Worm (Caenorhabditis elegans) whole organism, L1 larva: ENCODE data around the gene F13B12.2.
A peak's percentile ranks its signal among the peaks of the same experiment; 100 is the strongest.

Source experiments
- C04F5.9 ChIP-seq: sonication (generic microtip); optimal IDR thresholded peaks from 2 replicates; lab custom pipeline; 2016; ENCODE audit warnings: missing genetic modification characterization, missing compliant biosample characterization
- C34B4.2 ChIP-seq: sonication (generic microtip); optimal IDR thresholded peaks from 2 replicates; lab custom pipeline; 2017; ENCODE audit warnings: mild to moderate bottlenecking, missing genetic modification characterization, missing compliant biosample characterization
- F16B12.6 ChIP-seq: fragments of 150-350 bp; optimal IDR thresholded peaks from 2 replicates; lab custom pipeline; 2014; ENCODE audit warnings: missing biosample characterization, missing genetic modification characterization
- alr-1 ChIP-seq: fragments of 200-800 bp; sonication (Bioruptor generic); optimal IDR thresholded peaks from 2 replicates; lab custom pipeline; 2018; ENCODE audit warnings: borderline replicate concordance, mild to moderate bottlenecking, missing genetic modification characterization, missing compliant biosample characterization
- aly-2 ChIP-seq: fragments of 150-350 bp; optimal IDR thresholded peaks from 2 replicates; lab custom pipeline; 2014; ENCODE audit warnings: missing biosample characterization, missing genetic modification characterization
- blmp-1 ChIP-seq: fragments of 150-350 bp; optimal IDR thresholded peaks from 2 replicates; lab custom pipeline; 2014; ENCODE audit warnings: missing biosample characterization, missing genetic modification characterization
- ceh-63 ChIP-seq: fragments of 200-800 bp; sonication (Bioruptor generic); optimal IDR thresholded peaks from 2 replicates; lab custom pipeline; 2018; ENCODE audit warnings: mild to moderate bottlenecking, missing genetic modification characterization, missing compliant biosample characterization
- ceh-8 ChIP-seq: fragments of 200-800 bp; sonication (Bioruptor generic); optimal IDR thresholded peaks from 2 replicates; lab custom pipeline; 2018; ENCODE audit warnings: mild to moderate bottlenecking, missing genetic modification characterization, moderate library complexity, missing compliant biosample characterization
- ces-1 ChIP-seq: fragments of 150-350 bp; optimal IDR thresholded peaks from 2 replicates; lab custom pipeline; 2014; ENCODE audit warnings: missing biosample characterization, missing genetic modification reagents, missing genetic modification characterization
- dpl-1 ChIP-seq, 3 experiments: fragments of 150-350 bp in 2 of 3; sonication (generic microtip) in 1 of 3; optimal IDR thresholded peaks; 2 replicates each; lab custom pipeline; 2014 to 2017; ENCODE audit warnings: missing biosample characterization in 3 of 3, missing genetic modification characterization in 3 of 3, missing genetic modification reagents in 3 of 3
- dsc-1 ChIP-seq: sonication (generic microtip); optimal IDR thresholded peaks from 2 replicates; lab custom pipeline; 2016; ENCODE audit warnings: mild to moderate bottlenecking, missing genetic modification characterization, missing compliant biosample characterization
- efl-3 ChIP-seq: fragments of 200-800 bp; sonication (Bioruptor generic); optimal IDR thresholded peaks from 2 replicates; lab custom pipeline; 2018; ENCODE audit warnings: mild to moderate bottlenecking, missing genetic modification characterization, missing compliant biosample characterization
- egl-13 ChIP-seq: sonication (generic microtip); optimal IDR thresholded peaks from 2 replicates; lab custom pipeline; 2016; ENCODE audit warnings: missing genotype, missing genetic modification reagents, missing genetic modification characterization, missing compliant biosample characterization
- egl-27 ChIP-seq, 2 experiments: fragments of 150-350 bp in 1 of 2; sonication (generic microtip); optimal IDR thresholded peaks; 3 replicates each; lab custom pipeline; 2017 to 2018; ENCODE audit warnings: missing biosample characterization in 2 of 2, missing genetic modification characterization in 2 of 2, missing genetic modification reagents in 2 of 2
- elt-2 ChIP-seq: sonication (generic microtip); optimal IDR thresholded peaks from 2 replicates; lab custom pipeline; 2016; ENCODE audit warnings: missing genetic modification characterization, mild to moderate bottlenecking, inconsistent platforms, missing compliant biosample characterization, missing genetic modification reagents
- ets-5 ChIP-seq: fragments of 200-800 bp; sonication (Bioruptor generic); IDR thresholded peaks from 2 replicates; pipeline ENCODE4 v1.3.6; 2022; ENCODE audit warnings: missing genetic modification characterization, missing compliant biosample characterization
- fkh-4 ChIP-seq: sonication (generic microtip); optimal IDR thresholded peaks from 2 replicates; lab custom pipeline; 2016; ENCODE audit warnings: missing compliant biosample characterization, missing genetic modification characterization, borderline replicate concordance
- fkh-8 ChIP-seq: sonication (generic microtip); optimal IDR thresholded peaks from 2 replicates; lab custom pipeline; 2016; ENCODE audit warnings: mild to moderate bottlenecking, missing genetic modification characterization, missing compliant biosample characterization
- fos-1 ChIP-seq: fragments of 150-350 bp; optimal IDR thresholded peaks from 2 replicates; lab custom pipeline; 2014; ENCODE audit warnings: missing biosample characterization, missing genetic modification characterization
- grh-1 ChIP-seq: fragments of 200-800 bp; sonication (Bioruptor generic); IDR thresholded peaks from 2 replicates; pipeline ENCODE4 v1.3.6; 2022; ENCODE audit warnings: missing genetic modification reagents, missing genetic modification characterization, missing compliant biosample characterization
- hlh-17 ChIP-seq: fragments of 200-800 bp; sonication (Bioruptor generic); optimal IDR thresholded peaks from 2 replicates; lab custom pipeline; 2018; ENCODE audit warnings: missing genetic modification characterization, mild to moderate bottlenecking, missing compliant biosample characterization, moderate library complexity, borderline replicate concordance
- irx-1 ChIP-seq: sonication (generic microtip); optimal IDR thresholded peaks from 2 replicates; lab custom pipeline; 2016; ENCODE audit warnings: missing genetic modification characterization, missing compliant biosample characterization
- jun-1 ChIP-seq: fragments of 150-350 bp; optimal IDR thresholded peaks from 2 replicates; lab custom pipeline; 2014; ENCODE audit warnings: missing biosample characterization, missing genetic modification reagents, missing genetic modification characterization
- lin-13 ChIP-seq: fragments of 150-350 bp; optimal IDR thresholded peaks from 2 replicates; lab custom pipeline; 2014; ENCODE audit warnings: missing biosample characterization, missing genetic modification reagents, missing genetic modification characterization
- lin-14 ChIP-seq: fragments of 200-800 bp; sonication (Bioruptor generic); optimal IDR thresholded peaks from 2 replicates; lab custom pipeline; 2018; ENCODE audit warnings: mild to moderate bottlenecking, missing genetic modification characterization, moderate library complexity, missing compliant biosample characterization
- lin-15B ChIP-seq: fragments of 150-350 bp; sonication (generic microtip); optimal IDR thresholded peaks from 3 replicates; lab custom pipeline; 2014; ENCODE audit warnings: missing biosample characterization, missing genetic modification characterization
- lin-35 ChIP-seq, 2 experiments: fragments of 150-350 bp; optimal IDR thresholded peaks; 2 replicates each; lab custom pipeline; 2014; ENCODE audit warnings: missing biosample characterization in 2 of 2, missing genetic modification characterization in 2 of 2, missing genetic modification reagents in 2 of 2
- lsy-2 ChIP-seq, 2 experiments: fragments of 150-350 bp; optimal IDR thresholded peaks; 2 replicates each; lab custom pipeline; 2014; ENCODE audit warnings: missing biosample characterization in 2 of 2, missing genetic modification characterization in 2 of 2
- mdl-1 ChIP-seq, 2 experiments: fragments of 150-350 bp; optimal IDR thresholded peaks; 2 replicates each; lab custom pipeline; 2014 to 2017; ENCODE audit warnings: missing biosample characterization in 2 of 2, missing genetic modification characterization in 2 of 2, inconsistent platforms in 1 of 2
- nhr-12 ChIP-seq: sonication (generic microtip); optimal IDR thresholded peaks from 2 replicates; lab custom pipeline; 2017; ENCODE audit warnings: missing biosample characterization, missing genetic modification characterization
- nhr-19 ChIP-seq: fragments of 200-800 bp; sonication (Bioruptor generic); conservative IDR thresholded peaks from 2 replicates; pipeline ENCODE4 v1.3.6; 2022; ENCODE audit warnings: missing genetic modification characterization, missing compliant biosample characterization
- nhr-28 ChIP-seq: fragments of 150-350 bp; optimal IDR thresholded peaks from 2 replicates; lab custom pipeline; 2014; ENCODE audit warnings: missing biosample characterization, missing genetic modification characterization
- nhr-47 ChIP-seq: sonication (generic microtip); optimal IDR thresholded peaks from 2 replicates; lab custom pipeline; 2016; ENCODE audit warnings: mild to moderate bottlenecking, missing genetic modification characterization, moderate library complexity, missing compliant biosample characterization
- nhr-71 ChIP-seq: sonication (generic microtip); optimal IDR thresholded peaks from 2 replicates; lab custom pipeline; 2016; ENCODE audit warnings: mild to moderate bottlenecking, missing genetic modification characterization, moderate library complexity, missing compliant biosample characterization
- nhr-84 ChIP-seq: sonication (generic microtip); optimal IDR thresholded peaks from 2 replicates; lab custom pipeline; 2017; ENCODE audit warnings: missing biosample characterization, missing genetic modification characterization
- nhr-85 ChIP-seq: sonication (generic microtip); peaks from one replicate; lab custom pipeline; 2016; ENCODE audit warnings: missing genetic modification characterization, inconsistent platforms, missing compliant biosample characterization
- pag-3 ChIP-seq: sonication (generic microtip); optimal IDR thresholded peaks from 2 replicates; lab custom pipeline; 2017; ENCODE audit warnings: missing genetic modification characterization, mild to moderate bottlenecking, missing compliant biosample characterization, antibody characterized with exemption, borderline replicate concordance; ENCODE audit not compliant: insufficient read depth
- pax-3 ChIP-seq: fragments of 200-800 bp; sonication (Bioruptor generic); optimal IDR thresholded peaks from 2 replicates; lab custom pipeline; 2018; ENCODE audit warnings: mild to moderate bottlenecking, missing genetic modification characterization, moderate library complexity, missing compliant biosample characterization
- rnt-1 ChIP-seq: sonication (generic microtip); optimal IDR thresholded peaks from 2 replicates; lab custom pipeline; 2016; ENCODE audit warnings: mild to moderate bottlenecking, missing genetic modification characterization, moderate library complexity, missing compliant biosample characterization
- skn-1 ChIP-seq: fragments of 150-350 bp; optimal IDR thresholded peaks from 2 replicates; lab custom pipeline; 2014; ENCODE audit warnings: missing biosample characterization, missing genetic modification characterization
- snpc-4 ChIP-seq: fragments of 150-350 bp; optimal IDR thresholded peaks from 2 replicates; lab custom pipeline; 2014; ENCODE audit warnings: missing biosample characterization, missing genetic modification characterization
- snu-23 ChIP-seq: sonication (generic microtip); optimal IDR thresholded peaks from 2 replicates; lab custom pipeline; 2016; ENCODE audit warnings: missing genetic modification characterization, missing compliant biosample characterization
- sox-4 ChIP-seq: sonication (generic microtip); optimal IDR thresholded peaks from 2 replicates; lab custom pipeline; 2016; ENCODE audit warnings: missing genetic modification characterization, missing compliant biosample characterization
- sptf-1 ChIP-seq: fragments of 150-350 bp; optimal IDR thresholded peaks from 2 replicates; lab custom pipeline; 2014; ENCODE audit warnings: missing biosample characterization, missing genetic modification characterization
- tlp-1 ChIP-seq: fragments of 150-350 bp; optimal IDR thresholded peaks from 2 replicates; lab custom pipeline; 2014; ENCODE audit warnings: missing biosample characterization, missing genetic modification characterization
- unc-86 ChIP-seq: sonication (generic microtip); optimal IDR thresholded peaks from 2 replicates; lab custom pipeline; 2016; ENCODE audit warnings: missing genetic modification characterization, missing compliant biosample characterization
- xbp-1 ChIP-seq: sonication (generic microtip); optimal IDR thresholded peaks from 2 replicates; lab custom pipeline; 2016; ENCODE audit warnings: missing genetic modification characterization, missing compliant biosample characterization
- zag-1 ChIP-seq: fragments of 150-350 bp; optimal IDR thresholded peaks from 2 replicates; lab custom pipeline; 2014; ENCODE audit warnings: missing biosample characterization, missing genetic modification characterization
- zip-4 ChIP-seq: fragments of 200-800 bp; sonication (Bioruptor generic); optimal IDR thresholded peaks from 2 replicates; lab custom pipeline; 2018; ENCODE audit warnings: mild to moderate bottlenecking, missing genetic modification characterization, moderate library complexity, missing compliant biosample characterization
- ztf-11 ChIP-seq, 2 experiments: sonication (generic microtip); optimal IDR thresholded peaks; 2 replicates each; lab custom pipeline; 2016 to 2017; ENCODE audit warnings: missing genetic modification characterization in 2 of 2, missing biosample characterization in 1 of 2, missing compliant biosample characterization in 1 of 2

F13B12.2 gene

DNA sequence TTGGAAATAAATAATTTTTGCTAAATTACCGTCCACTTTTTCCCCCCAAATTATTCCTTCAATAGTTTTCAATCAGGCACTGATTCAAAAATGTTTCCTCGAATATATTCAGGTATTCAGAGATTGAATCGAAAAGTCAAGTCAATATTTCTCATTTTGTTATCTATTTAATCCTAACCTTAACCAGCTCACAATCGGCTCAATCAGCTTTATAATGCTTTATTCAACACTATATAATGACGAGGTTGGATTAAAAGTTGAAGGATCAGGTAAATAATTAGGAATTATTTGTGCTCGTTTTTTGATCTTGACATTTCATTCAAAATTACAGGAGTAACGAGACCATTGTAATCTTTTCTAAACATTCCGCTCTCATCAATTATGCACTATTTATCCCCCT lies 1.6 kb upstream of the F13B12.2 start:
- TF ChIP-seq efl-3 (GFP tag; lab: Kevin White, UChicago) (no peak), nhr-19 (GFP tag; lab: Robert Waterston, UW) (no peak), dpl-1 (GFP tag; optimal IDR thresholded peaks at IDR 0.05; lab: Kevin White, UChicago) (no peak), sox-4 (tag; lab: Kevin White, UChicago) (peak; percentile 65), dsc-1 (tag; lab: Kevin White, UChicago) (peak; percentile 64), blmp-1 (tag; lab: Kevin White, UChicago) (no peak), lin-13 (GFP tag; lab: Kevin White, UChicago) (no peak)

DNA sequence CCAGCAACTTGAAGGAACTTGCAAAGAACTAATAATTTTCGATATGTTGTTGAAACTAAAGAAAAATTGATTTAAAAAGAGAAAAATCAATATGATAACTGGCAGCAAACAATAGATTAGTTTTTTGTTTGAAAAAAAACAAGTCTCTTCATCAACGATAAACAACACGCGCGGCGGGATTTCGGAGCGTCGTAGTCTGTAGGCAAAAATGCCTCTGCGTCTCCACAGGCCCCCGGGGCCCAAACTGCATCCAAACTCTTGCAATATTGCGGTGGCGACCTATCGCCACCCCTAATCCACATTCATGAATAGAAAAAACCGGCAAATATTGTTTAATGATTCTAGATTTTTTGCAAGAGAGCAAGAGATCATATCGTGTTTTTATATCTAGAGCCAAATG lies 3.8 kb downstream of the F13B12.2 start:
- no peak for TF ChIP-seq tlp-1
- TF ChIP-seq fkh-8 (tag; lab: Kevin White, UChicago): no peak
- no peak for TF ChIP-seq lin-15B
- no peak for TF ChIP-seq ets-5 (GFP tag; lab: Robert Waterston, UW)
- no peak for TF ChIP-seq nhr-19 (GFP tag; lab: Robert Waterston, UW)
- TF ChIP-seq egl-27 (tag; optimal IDR thresholded peaks at IDR 0.05; lab: Kevin White, UChicago): no peak
- no peak for TF ChIP-seq nhr-84 (tag; lab: Kevin White, UChicago)
- TF ChIP-seq ztf-11 (tag; optimal IDR thresholded peaks at IDR 0.05; lab: Kevin White, UChicago): peak in 1 of 2 experiments; percentile 24
- no peak for TF ChIP-seq sptf-1 (tag; lab: Kevin White, UChicago)
- TF ChIP-seq F16B12.6: no peak
- no peak for TF ChIP-seq pax-3 (tag; lab: Kevin White, UChicago)
- no peak for TF ChIP-seq sox-4 (tag; lab: Kevin White, UChicago)
- TF ChIP-seq nhr-47 (tag; lab: Kevin White, UChicago): no peak
- TF ChIP-seq nhr-85: no peak
- no peak for TF ChIP-seq fkh-4 (tag; lab: Kevin White, UChicago)
- TF ChIP-seq efl-3 (GFP tag; lab: Kevin White, UChicago): no peak
- peak in 2 of 3 experiments; percentile 36 to 39 for TF ChIP-seq dpl-1 (GFP tag; optimal IDR thresholded peaks at IDR 0.05; lab: Kevin White, UChicago)
- no peak for TF ChIP-seq C34B4.2
- TF ChIP-seq zag-1 (tag; lab: Kevin White, UChicago): no peak
- no peak for TF ChIP-seq ceh-8 (GFP tag; lab: Kevin White, UChicago)
- TF ChIP-seq alr-1 (tag; lab: Kevin White, UChicago): no peak
- TF ChIP-seq nhr-71: peak; percentile 24
- no peak for TF ChIP-seq snpc-4 (tag; lab: Kevin White, UChicago)
- no peak for TF ChIP-seq unc-86
- TF ChIP-seq nhr-12 (tag; lab: Kevin White, UChicago): no peak
- peak; percentile 50 for TF ChIP-seq snu-23
- TF ChIP-seq mdl-1 (tag; optimal IDR thresholded peaks at IDR 0.05; lab: Kevin White, UChicago): no peak
- TF ChIP-seq lin-13 (GFP tag; lab: Kevin White, UChicago): no peak
- TF ChIP-seq rnt-1 (tag; lab: Kevin White, UChicago): peak; percentile 49
- peak; percentile 4 for TF ChIP-seq xbp-1 (tag; lab: Kevin White, UChicago)
- TF ChIP-seq fos-1 (tag; lab: Kevin White, UChicago): no peak
- TF ChIP-seq lin-35 (GFP tag; optimal IDR thresholded peaks at IDR 0.05; lab: Kevin White, UChicago): peak; percentile 5 to 51
- TF ChIP-seq ces-1 (GFP tag; lab: Kevin White, UChicago): no peak
- no peak for TF ChIP-seq nhr-28 (tag; lab: Kevin White, UChicago)
- no peak for TF ChIP-seq irx-1 (tag; lab: Kevin White, UChicago)
- no peak for TF ChIP-seq aly-2 (tag; lab: Kevin White, UChicago)
- peak; percentile 19 to 61 for TF ChIP-seq lsy-2 (tag; optimal IDR thresholded peaks at IDR 0.05; lab: Kevin White, UChicago)
- TF ChIP-seq egl-13: no peak
- TF ChIP-seq skn-1 (tag; lab: Kevin White, UChicago): peak; percentile 5
- peak; percentile 38 for TF ChIP-seq lin-14 (GFP tag; lab: Kevin White, UChicago)
- TF ChIP-seq grh-1 (GFP tag; lab: Robert Waterston, UW): no peak
- TF ChIP-seq zip-4: no peak
- TF ChIP-seq jun-1: no peak
- TF ChIP-seq C04F5.9 (tag; lab: Kevin White, UChicago): no peak
- TF ChIP-seq pag-3: no peak
- no peak for TF ChIP-seq elt-2
- no peak for TF ChIP-seq ceh-63
- no peak for TF ChIP-seq hlh-17 (GFP tag; lab: Kevin White, UChicago)
